Fruit fly (Drosophila melanogaster) whole organism, embryonic: ENCODE measurements around the gene rno.
A peak's percentile ranks its signal among the peaks of the same experiment; 100 is the strongest.

Experiments
- Abd-B ChIP-seq: fragments of 200-800 bp; sonication (Bioruptor generic); optimal IDR thresholded peaks from 2 replicates; lab custom pipeline; 2018; ENCODE audit warnings: missing biosample characterization, mild to moderate bottlenecking, missing genetic modification characterization, moderate library complexity
- Bgb ChIP-seq: fragments of 200-800 bp; sonication (Bioruptor generic); IDR thresholded peaks from 2 replicates; pipeline ENCODE4 v1.3.6; 2022; ENCODE audit warnings: missing biosample characterization, missing genetic modification characterization; ENCODE audit not compliant: partially characterized antibody
- Bteb2 ChIP-seq: fragments of 200-800 bp; sonication (Bioruptor generic); optimal IDR thresholded peaks from 2 replicates; lab custom pipeline; 2016; ENCODE audit warnings: missing biosample characterization, missing genetic modification characterization
- CG10543 ChIP-seq: fragments of 200-800 bp; sonication (Bioruptor generic); optimal IDR thresholded peaks from 3 replicates; lab custom pipeline; 2017; ENCODE audit warnings: missing biosample characterization, mild to moderate bottlenecking, missing genetic modification characterization, moderate library complexity
- CG11695 ChIP-seq: fragments of 200-800 bp; sonication (Bioruptor generic); IDR thresholded peaks from 3 replicates; pipeline ENCODE4 v1.3.6; 2022; ENCODE audit warnings: missing biosample characterization, missing genetic modification characterization
- CG12104 ChIP-seq: fragments of 200-800 bp; sonication (Bioruptor generic); optimal IDR thresholded peaks from 3 replicates; lab custom pipeline; 2016; ENCODE audit warnings: missing biosample characterization, missing genetic modification characterization
- CG1647 ChIP-seq: fragments of 200-800 bp; sonication (Bioruptor generic); optimal IDR thresholded peaks from 3 replicates; lab custom pipeline; 2016; ENCODE audit warnings: missing biosample characterization, missing genetic modification characterization
- CG17186 ChIP-seq: fragments of 200-800 bp; sonication (Bioruptor generic); optimal IDR thresholded peaks from 3 replicates; lab custom pipeline; 2017; ENCODE audit warnings: missing biosample characterization, missing genetic modification reagents, missing genetic modification characterization
- CG1792 ChIP-seq: fragments of 200-800 bp; sonication (Bioruptor generic); optimal IDR thresholded peaks from 2 replicates; lab custom pipeline; 2016; ENCODE audit warnings: missing biosample characterization, missing genetic modification characterization
- CG18764 ChIP-seq: fragments of 200-800 bp; sonication (Bioruptor generic); optimal IDR thresholded peaks from 3 replicates; lab custom pipeline; 2016; ENCODE audit warnings: missing biosample characterization, missing genetic modification characterization
- CG2202 ChIP-seq: fragments of 200-800 bp; sonication (Bioruptor generic); optimal IDR thresholded peaks from 2 replicates; lab custom pipeline; 2018; ENCODE audit warnings: missing biosample characterization, mild to moderate bottlenecking, missing genetic modification characterization
- CG4820 ChIP-seq: fragments of 200-800 bp; sonication (Bioruptor generic); optimal IDR thresholded peaks from 3 replicates; lab custom pipeline; 2016; ENCODE audit warnings: missing biosample characterization, missing genetic modification characterization
- CG6254 ChIP-seq: fragments of 200-800 bp; sonication (Bioruptor generic); optimal IDR thresholded peaks from 3 replicates; lab custom pipeline; 2017; ENCODE audit warnings: mild to moderate bottlenecking, missing biosample characterization, missing genetic modification reagents, missing genetic modification characterization
- CG6765 ChIP-seq: fragments of 200-800 bp; sonication (Bioruptor generic); optimal IDR thresholded peaks from 3 replicates; lab custom pipeline; 2017; ENCODE audit warnings: missing biosample characterization, mild to moderate bottlenecking, missing genetic modification characterization
- CG7271 ChIP-seq: fragments of 200-800 bp; sonication (Bioruptor generic); optimal IDR thresholded peaks from 2 replicates; lab custom pipeline; 2018; ENCODE audit warnings: missing biosample characterization, mild to moderate bottlenecking, missing genetic modification characterization, moderate library complexity
- CG7372 ChIP-seq: fragments of 200-800 bp; sonication (Bioruptor generic); IDR thresholded peaks from 2 replicates; pipeline ENCODE4 v1.3.6; 2022; ENCODE audit warnings: missing biosample characterization, missing genetic modification characterization
- CG7745 ChIP-seq: fragments of 200-800 bp; sonication (Bioruptor generic); optimal IDR thresholded peaks from 2 replicates; lab custom pipeline; 2018; ENCODE audit warnings: missing biosample characterization, mild to moderate bottlenecking, missing genetic modification characterization, moderate library complexity
- CG9215 ChIP-seq: fragments of 200-800 bp; sonication (Bioruptor generic); IDR thresholded peaks from 2 replicates; pipeline ENCODE4 v1.3.6; 2022; ENCODE audit warnings: missing biosample characterization, missing genetic modification characterization
- CG9609 ChIP-seq: fragments of 200-800 bp; sonication (Bioruptor generic); optimal IDR thresholded peaks from 3 replicates; lab custom pipeline; 2016; ENCODE audit warnings: missing biosample characterization, missing genetic modification characterization
- CG9797 ChIP-seq: fragments of 200-800 bp; sonication (Bioruptor generic); optimal IDR thresholded peaks from 3 replicates; lab custom pipeline; 2018; ENCODE audit warnings: missing biosample characterization, mild to moderate bottlenecking, missing genetic modification characterization
- CG9876 ChIP-seq: fragments of 200-800 bp; sonication (Bioruptor generic); optimal IDR thresholded peaks from 2 replicates; lab custom pipeline; 2016; ENCODE audit warnings: missing biosample characterization, missing genetic modification characterization
- Dad ChIP-seq: fragments of 200-800 bp; sonication (Bioruptor generic); optimal IDR thresholded peaks from 3 replicates; lab custom pipeline; 2016; ENCODE audit warnings: missing biosample characterization, missing genetic modification characterization
- Dek ChIP-seq: fragments of 200-800 bp; sonication (Bioruptor generic); optimal IDR thresholded peaks from 3 replicates; lab custom pipeline; 2019; ENCODE audit warnings: missing biosample characterization, mild to moderate bottlenecking, missing genetic modification characterization, moderate library complexity
- E2f2 ChIP-seq: fragments of 200-800 bp; sonication (Bioruptor generic); IDR thresholded peaks from 2 replicates; pipeline ENCODE4 v1.3.6; 2022; ENCODE audit warnings: missing biosample characterization, missing genetic modification characterization
- HmgD ChIP-seq: fragments of 200-800 bp; sonication (Bioruptor generic); optimal IDR thresholded peaks from 3 replicates; lab custom pipeline; 2016; ENCODE audit warnings: missing biosample characterization, missing genetic modification characterization
- Hmr ChIP-seq: fragments of 200-800 bp; sonication (Bioruptor generic); optimal IDR thresholded peaks from 3 replicates; lab custom pipeline; 2017; ENCODE audit warnings: mild to moderate bottlenecking, missing biosample characterization, missing genetic modification reagents, missing genetic modification characterization
- Mad ChIP-seq: fragments of 200-800 bp; sonication (Bioruptor generic); optimal IDR thresholded peaks from 2 replicates; lab custom pipeline; 2016; ENCODE audit warnings: missing biosample characterization, missing genetic modification characterization
- Med ChIP-seq: fragments of 200-800 bp; sonication (Bioruptor generic); peaks from one replicate; lab custom pipeline; 2016; ENCODE audit warnings: missing biosample characterization, missing genetic modification characterization, mild to moderate bottlenecking, inconsistent platforms, moderate library complexity
- Oaz ChIP-seq: fragments of 200-800 bp; sonication (Bioruptor generic); IDR thresholded peaks from 2 replicates; pipeline ENCODE4 v1.3.6; 2022; ENCODE audit warnings: missing biosample characterization, missing genetic modification characterization
- Rx ChIP-seq: fragments of 200-800 bp; sonication (Bioruptor generic); IDR thresholded peaks from 2 replicates; pipeline ENCODE4 v1.3.6; 2022; ENCODE audit warnings: missing biosample characterization, missing genetic modification characterization
- Sry-β ChIP-seq: fragments of 200-800 bp; sonication (Bioruptor generic); optimal IDR thresholded peaks from 2 replicates; lab custom pipeline; 2018; ENCODE audit warnings: missing biosample characterization, mild to moderate bottlenecking, missing genetic modification characterization, moderate library complexity
- ac ChIP-seq: fragments of 200-800 bp; sonication (Bioruptor generic); optimal IDR thresholded peaks from 3 replicates; lab custom pipeline; 2017; ENCODE audit warnings: missing biosample characterization, mild to moderate bottlenecking, missing genetic modification characterization
- amos ChIP-seq: fragments of 200-800 bp; sonication (Bioruptor generic); IDR thresholded peaks from 2 replicates; pipeline ENCODE4 v1.3.6; 2022; ENCODE audit warnings: missing biosample characterization, missing genetic modification characterization; ENCODE audit not compliant: partially characterized antibody
- bcd ChIP-seq: fragments of 200-800 bp; sonication (Bioruptor generic); optimal IDR thresholded peaks from 2 replicates; lab custom pipeline; 2017; ENCODE audit warnings: missing biosample characterization, mild to moderate bottlenecking, missing genetic modification characterization
- bsh ChIP-seq, 2 experiments: fragments of 200-800 bp; sonication (Bioruptor generic); optimal IDR thresholded peaks; 2 replicates each; lab custom pipeline; 2017 to 2018; ENCODE audit warnings: mild to moderate bottlenecking in 2 of 2, missing biosample characterization in 2 of 2, missing genetic modification characterization in 2 of 2, moderate library complexity in 1 of 2
- chinmo ChIP-seq: fragments of 200-800 bp; sonication (Bioruptor generic); IDR thresholded peaks from 4 replicates; pipeline ENCODE4 v1.3.6; 2022; ENCODE audit warnings: missing biosample characterization, missing genetic modification characterization; ENCODE audit not compliant: partially characterized antibody
- chn ChIP-seq: fragments of 200-800 bp; sonication (Bioruptor generic); optimal IDR thresholded peaks from 2 replicates; lab custom pipeline; 2016; ENCODE audit warnings: missing biosample characterization, missing genetic modification characterization
- corto ChIP-seq: fragments of 200-800 bp; sonication (Bioruptor generic); optimal IDR thresholded peaks from 2 replicates; lab custom pipeline; 2016; ENCODE audit warnings: missing biosample characterization, mild to moderate bottlenecking, missing genetic modification characterization, moderate library complexity
- dan ChIP-seq: fragments of 200-800 bp; sonication (Bioruptor generic); IDR thresholded peaks from 2 replicates; pipeline ENCODE4 v1.3.6; 2022; ENCODE audit warnings: missing biosample characterization, missing genetic modification characterization
- dysf ChIP-seq: fragments of 200-800 bp; sonication (Bioruptor generic); IDR thresholded peaks from 3 replicates; pipeline ENCODE4 v1.3.6; 2022; ENCODE audit warnings: missing biosample characterization, missing genetic modification characterization
- fu2 ChIP-seq: fragments of 200-800 bp; sonication (Bioruptor generic); optimal IDR thresholded peaks from 2 replicates; lab custom pipeline; 2016; ENCODE audit warnings: missing biosample characterization, missing genetic modification characterization
- gfzf ChIP-seq: fragments of 200-800 bp; sonication (Bioruptor generic); optimal IDR thresholded peaks from 2 replicates; lab custom pipeline; 2016; ENCODE audit warnings: missing biosample characterization, mild to moderate bottlenecking, missing genetic modification characterization, moderate library complexity
- jumu ChIP-seq: fragments of 200-800 bp; sonication (Bioruptor generic); optimal IDR thresholded peaks from 3 replicates; lab custom pipeline; 2016; ENCODE audit warnings: missing biosample characterization, missing genetic modification characterization
- klu ChIP-seq: fragments of 200-800 bp; sonication (Bioruptor generic); IDR thresholded peaks from 2 replicates; pipeline ENCODE4 v1.3.6; 2022; ENCODE audit warnings: missing biosample characterization, missing genetic modification characterization
- row ChIP-seq: fragments of 200-800 bp; sonication (Bioruptor generic); IDR thresholded peaks from 3 replicates; pipeline ENCODE4 v1.3.6; 2022; ENCODE audit warnings: missing biosample characterization, missing genetic modification characterization
- sim ChIP-seq: fragments of 200-800 bp; sonication (Bioruptor generic); IDR thresholded peaks from 2 replicates; pipeline ENCODE4 v1.3.6; 2022; ENCODE audit warnings: missing biosample characterization, missing genetic modification characterization
- sna ChIP-seq: fragments of 200-800 bp; sonication (Bioruptor generic); IDR thresholded peaks from 2 replicates; pipeline ENCODE4 v1.3.6; 2022; ENCODE audit warnings: missing biosample characterization, missing genetic modification characterization; ENCODE audit not compliant: partially characterized antibody
- stwl ChIP-seq: fragments of 200-800 bp; sonication (Bioruptor generic); optimal IDR thresholded peaks from 3 replicates; lab custom pipeline; 2018; ENCODE audit warnings: missing biosample characterization, mild to moderate bottlenecking, missing genetic modification characterization, moderate library complexity
- tgo ChIP-seq: fragments of 200-800 bp; sonication (Bioruptor generic); IDR thresholded peaks from 3 replicates; pipeline ENCODE4 v1.3.6; 2022; ENCODE audit warnings: missing biosample characterization, missing genetic modification characterization
- tin ChIP-seq: fragments of 200-800 bp; sonication (Bioruptor generic); optimal IDR thresholded peaks from 3 replicates; lab custom pipeline; 2016; ENCODE audit warnings: missing biosample characterization, missing genetic modification characterization

rno gene

DNA sequence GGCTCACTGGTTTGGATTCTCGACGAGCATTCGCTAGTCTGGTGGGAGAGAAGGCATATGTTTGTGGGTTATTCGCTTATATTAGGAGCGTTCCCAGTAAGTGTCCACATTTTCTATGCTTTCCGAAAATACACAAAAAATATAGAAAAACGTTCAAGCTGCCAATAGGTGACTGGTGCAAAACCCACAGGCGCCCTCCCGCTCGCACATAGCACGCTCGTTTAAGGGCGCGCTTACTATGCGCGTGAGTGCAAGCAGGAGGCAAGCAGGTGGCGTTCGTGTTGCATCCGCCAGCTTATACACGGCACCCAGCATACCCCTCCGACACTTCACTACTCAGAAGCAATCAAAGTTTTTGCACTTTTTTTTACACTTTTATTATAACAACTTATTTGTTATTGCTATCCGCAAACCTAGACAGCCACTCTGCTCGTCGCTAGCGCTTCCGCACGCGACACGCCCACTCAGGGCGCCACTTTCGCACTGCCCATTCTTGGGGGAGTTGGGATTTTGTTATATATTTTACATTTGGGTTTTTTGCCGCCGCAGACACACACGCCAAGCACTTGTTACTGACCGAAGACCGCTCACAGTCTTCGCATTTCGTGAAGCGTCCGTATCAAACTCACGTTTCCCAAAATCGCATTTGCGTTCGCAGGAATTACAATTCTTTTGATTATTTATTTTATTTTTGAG is 364 bp downstream of the rno start (continued):
- TF ChIP-seq CG7271 (tag; lab: Kevin White, UChicago) (no peak), CG1647 (GFP tag; lab: Kevin White, UChicago) (peak; percentile 31), Oaz (GFP tag; lab: Robert Waterston, UW) (no peak), CG1792 (GFP tag; lab: Kevin White, UChicago) (no peak), CG6254 (GFP tag; lab: Kevin White, UChicago) (no peak), Bteb2 (GFP tag; lab: Kevin White, UChicago) (no peak), Hmr (GFP tag; lab: Kevin White, UChicago) (peak; percentile 36), CG7745 (tag; lab: Kevin White, UChicago) (no peak), CG11695 (GFP tag; lab: Robert Waterston, UW) (peak; percentile 42; the same call in 1 of the 3 replicates), CG9876 (peak; percentile 30), Dek (tag; lab: Kevin White, UChicago) (peak; percentile 35), tgo (GFP tag; lab: Robert Waterston, UW) (peak; percentile 52; the same call in 2 of the 3 replicates), sna (no peak), E2f2 (peak; percentile 33), bsh (GFP tag; optimal IDR thresholded peaks at IDR 0.05; lab: Kevin White, UChicago) (no peak), Med (peak; percentile 93), dan (no peak), stwl (tag; lab: Kevin White, UChicago) (no peak), CG10543 (GFP tag; lab: Kevin White, UChicago) (no peak), chinmo (peak; percentile 96; the same call in 2 of the 4 replicates), CG2202 (tag; lab: Kevin White, UChicago) (no peak), bcd (GFP tag; lab: Kevin White, UChicago) (no peak), row (GFP tag; lab: Robert Waterston, UW) (peak; percentile 24; the same call in 2 of the 3 replicates), Abd-B (GFP tag; lab: Kevin White, UChicago) (peak; percentile 82), chn (peak; percentile 84), klu (GFP tag; lab: Robert Waterston, UW) (no peak), jumu (GFP tag; lab: Kevin White, UChicago) (peak; percentile 48), CG12104 (GFP tag; lab: Kevin White, UChicago) (no peak), CG18764 (GFP tag; lab: Kevin White, UChicago) (no peak), CG17186 (GFP tag; lab: Kevin White, UChicago) (peak; percentile 7), fu2 (GFP tag; lab: Kevin White, UChicago) (peak; percentile 32), sim (GFP tag; lab: Robert Waterston, UW) (no peak), CG9609 (GFP tag; lab: Kevin White, UChicago) (peak; percentile 4), amos (GFP tag; lab: Robert Waterston, UW) (peak; percentile 64), tin (GFP tag; lab: Kevin White, UChicago) (peak; percentile 0), Mad (peak; percentile 36), dysf (GFP tag; lab: Robert Waterston, UW) (no peak), CG4820 (GFP tag; lab: Kevin White, UChicago) (peak; percentile 7), gfzf (GFP tag; lab: Kevin White, UChicago) (peak; percentile 2), CG6765 (GFP tag; lab: Kevin White, UChicago) (no peak), Dad (peak; percentile 42), Bgb (GFP tag; lab: Robert Waterston, UW) (peak; percentile 54; the same call in 1 of the 2 replicates), ac (GFP tag; lab: Kevin White, UChicago) (peak; percentile 7), HmgD (GFP tag; lab: Kevin White, UChicago) (peak; percentile 93), corto (GFP tag; lab: Kevin White, UChicago) (no peak), Sry-β (GFP tag; lab: Kevin White, UChicago) (no peak), CG9797 (GFP tag; lab: Kevin White, UChicago) (peak; percentile 13), Rx (GFP tag; lab: Robert Waterston, UW) (0 out of 2 replicates have a peak, but pooled peaks have one; percentile 17), CG9215 (no peak), CG7372 (GFP tag; lab: Robert Waterston, UW) (no peak)
